Fruit fly (Drosophila melanogaster) whole organism, embryonic: ENCODE data around the gene CG10470.

Experiments used
- Adf1 ChIP-seq: fragments of 200-800 bp; sonication (Bioruptor generic); IDR thresholded peaks from 2 replicates; pipeline ENCODE4 v1.3.6; 2022; ENCODE audit warnings: missing biosample characterization, missing genetic modification characterization
- Blimp-1 ChIP-seq: fragments of 200-800 bp; sonication (Bioruptor generic); optimal IDR thresholded peaks from 3 replicates; lab custom pipeline; 2018; ENCODE audit warnings: missing biosample characterization, missing genetic modification characterization, mild to moderate bottlenecking, moderate library complexity, missing genetic modification reagents
- CG11085 ChIP-seq: fragments of 200-800 bp; sonication (Bioruptor generic); IDR thresholded peaks from 2 replicates; pipeline ENCODE4 v1.3.6; 2022; ENCODE audit warnings: missing biosample characterization, missing genetic modification characterization
- CG11504 ChIP-seq: fragments of 200-800 bp; sonication (Bioruptor generic); optimal IDR thresholded peaks from 3 replicates; lab custom pipeline; 2019; ENCODE audit warnings: missing biosample characterization, mild to moderate bottlenecking, missing genetic modification characterization, moderate library complexity
- CG12155 ChIP-seq: fragments of 200-800 bp; sonication (Bioruptor generic); optimal IDR thresholded peaks from 3 replicates; lab custom pipeline; 2016; ENCODE audit warnings: missing biosample characterization, missing genetic modification characterization
- CG12299 ChIP-seq: fragments of 200-800 bp; sonication (Bioruptor generic); optimal IDR thresholded peaks from 2 replicates; lab custom pipeline; 2018; ENCODE audit warnings: missing biosample characterization, mild to moderate bottlenecking, missing genetic modification characterization
- CG12391 ChIP-seq: fragments of 200-800 bp; sonication (Bioruptor generic); optimal IDR thresholded peaks from 3 replicates; lab custom pipeline; 2018; ENCODE audit warnings: missing biosample characterization, mild to moderate bottlenecking, missing genetic modification characterization, moderate library complexity
- CG13775 ChIP-seq: fragments of 200-800 bp; sonication (Bioruptor generic); optimal IDR thresholded peaks from 3 replicates; lab custom pipeline; 2017; ENCODE audit warnings: missing biosample characterization, mild to moderate bottlenecking, missing genetic modification characterization
- CG15601 ChIP-seq: fragments of 200-800 bp; sonication (Bioruptor generic); optimal IDR thresholded peaks from 3 replicates; lab custom pipeline; 2019; ENCODE audit warnings: missing biosample characterization, mild to moderate bottlenecking, missing genetic modification characterization, moderate library complexity
- CG17328 ChIP-seq: fragments of 200-800 bp; sonication (Bioruptor generic); IDR thresholded peaks from 2 replicates; pipeline ENCODE4 v1.3.6; 2022; ENCODE audit warnings: missing biosample characterization, missing genetic modification characterization
- CG17829 ChIP-seq: fragments of 200-800 bp; optimal IDR thresholded peaks from 2 replicates; lab custom pipeline; 2019; ENCODE audit warnings: missing biosample characterization, mild to moderate bottlenecking, missing genetic modification characterization, moderate library complexity
- CG18619 ChIP-seq: fragments of 200-800 bp; sonication (Bioruptor generic); optimal IDR thresholded peaks from 3 replicates; lab custom pipeline; 2017; ENCODE audit warnings: missing biosample characterization, mild to moderate bottlenecking, missing genetic modification characterization
- CG3847 ChIP-seq: fragments of 200-800 bp; sonication (Bioruptor generic); IDR thresholded peaks from 2 replicates; pipeline ENCODE4 v1.3.6; 2022; ENCODE audit warnings: missing biosample characterization, missing genetic modification characterization
- CG3995 ChIP-seq: fragments of 200-800 bp; sonication (Bioruptor generic); optimal IDR thresholded peaks from 3 replicates; lab custom pipeline; 2016; ENCODE audit warnings: missing biosample characterization, missing genetic modification characterization
- CG42726 ChIP-seq: fragments of 200-800 bp; sonication (Bioruptor generic); IDR thresholded peaks from 2 replicates; pipeline ENCODE4 v1.3.6; 2022; ENCODE audit warnings: missing biosample characterization, missing genetic modification characterization; ENCODE audit not compliant: partially characterized antibody
- CG6654 ChIP-seq: fragments of 200-800 bp; sonication (Bioruptor generic); optimal IDR thresholded peaks from 2 replicates; lab custom pipeline; 2017; ENCODE audit warnings: missing biosample characterization, mild to moderate bottlenecking, missing genetic modification characterization
- CG9727 ChIP-seq: fragments of 200-800 bp; sonication (Bioruptor generic); optimal IDR thresholded peaks from 3 replicates; lab custom pipeline; 2017; ENCODE audit warnings: missing biosample characterization, mild to moderate bottlenecking, missing genetic modification characterization
- Chrac-16 ChIP-seq: fragments of 200-800 bp; sonication (Bioruptor generic); optimal IDR thresholded peaks from 3 replicates; lab custom pipeline; 2016; ENCODE audit warnings: missing biosample characterization, missing genetic modification characterization
- CoRest ChIP-seq: fragments of 200-800 bp; sonication (Bioruptor generic); optimal IDR thresholded peaks from 3 replicates; lab custom pipeline; 2018; ENCODE audit warnings: missing biosample characterization, mild to moderate bottlenecking, missing genetic modification characterization, moderate library complexity
- D19A ChIP-seq: fragments of 200-800 bp; optimal IDR thresholded peaks from 3 replicates; lab custom pipeline; 2019; ENCODE audit warnings: missing biosample characterization, mild to moderate bottlenecking, missing genetic modification characterization, moderate library complexity
- Deaf1 ChIP-seq: fragments of 200-800 bp; optimal IDR thresholded peaks from 3 replicates; lab custom pipeline; 2019; ENCODE audit warnings: missing biosample characterization, mild to moderate bottlenecking, missing genetic modification characterization, moderate library complexity
- Eip74EF ChIP-seq, 2 experiments: fragments of 200-800 bp in 1 of 2; fragments of >200 bp in 1 of 2; sonication (Bioruptor generic) in 1 of 2; optimal IDR thresholded peaks; 2 replicates each; lab custom pipeline; 2017 to 2019; ENCODE audit warnings: missing biosample characterization in 2 of 2, missing genetic modification characterization in 2 of 2, mild to moderate bottlenecking in 1 of 2, moderate library complexity in 1 of 2
- Fer1 ChIP-seq: fragments of 200-800 bp; sonication (Bioruptor generic); optimal IDR thresholded peaks from 2 replicates; lab custom pipeline; 2017; ENCODE audit warnings: missing biosample characterization, mild to moderate bottlenecking, missing genetic modification characterization
- Gug ChIP-seq: fragments of 200-800 bp; sonication (Bioruptor generic); IDR thresholded peaks from 4 replicates; pipeline ENCODE4 v1.3.6; 2022; ENCODE audit warnings: missing biosample characterization, missing genetic modification characterization
- HLH3B ChIP-seq: fragments of 200-800 bp; sonication (Bioruptor generic); IDR thresholded peaks from 2 replicates; pipeline ENCODE4 v1.3.6; 2022; ENCODE audit warnings: missing biosample characterization, missing genetic modification characterization
- PHDP ChIP-seq: fragments of 200-800 bp; sonication (Bioruptor generic); optimal IDR thresholded peaks from 3 replicates; lab custom pipeline; 2018; ENCODE audit warnings: missing biosample characterization, mild to moderate bottlenecking, missing genetic modification characterization, moderate library complexity
- abd-A ChIP-seq: fragments of 200-800 bp; sonication (Bioruptor generic); optimal IDR thresholded peaks from 3 replicates; lab custom pipeline; 2019; ENCODE audit warnings: missing biosample characterization, mild to moderate bottlenecking, missing genetic modification characterization, moderate library complexity
- ato ChIP-seq: fragments of 200-800 bp; sonication (Bioruptor generic); IDR thresholded peaks from 2 replicates; pipeline ENCODE4 v1.3.6; 2022; ENCODE audit warnings: missing biosample characterization, missing genetic modification characterization; ENCODE audit not compliant: partially characterized antibody
- bbx ChIP-seq: fragments of 200-800 bp; sonication (Bioruptor generic); IDR thresholded peaks from 2 replicates; pipeline ENCODE4 v1.3.6; 2022; ENCODE audit warnings: missing biosample characterization, missing genetic modification characterization; ENCODE audit not compliant: partially characterized antibody
- bsh ChIP-seq, 2 experiments: fragments of 200-800 bp; sonication (Bioruptor generic); optimal IDR thresholded peaks; 2 replicates each; lab custom pipeline; 2017 to 2018; ENCODE audit warnings: mild to moderate bottlenecking in 2 of 2, missing biosample characterization in 2 of 2, missing genetic modification characterization in 2 of 2, moderate library complexity in 1 of 2
- cas ChIP-seq: fragments of 200-800 bp; sonication (Bioruptor generic); IDR thresholded peaks from 2 replicates; pipeline ENCODE4 v1.3.6; 2022; ENCODE audit warnings: missing biosample characterization, missing genetic modification characterization
- chinmo ChIP-seq: fragments of 200-800 bp; sonication (Bioruptor generic); IDR thresholded peaks from 4 replicates; pipeline ENCODE4 v1.3.6; 2022; ENCODE audit warnings: missing biosample characterization, missing genetic modification characterization; ENCODE audit not compliant: partially characterized antibody
- dm ChIP-seq: fragments of 200-800 bp; sonication (Bioruptor generic); optimal IDR thresholded peaks from 3 replicates; lab custom pipeline; 2016; ENCODE audit warnings: missing biosample characterization, missing genetic modification characterization
- ems ChIP-seq: fragments of 200-800 bp; sonication (Bioruptor generic); optimal IDR thresholded peaks from 3 replicates; lab custom pipeline; 2016; ENCODE audit warnings: missing biosample characterization, missing genetic modification characterization
- eve ChIP-seq, 2 experiments: fragments of >200 bp; optimal IDR thresholded peaks; 2 replicates each; lab custom pipeline; 2017; ENCODE audit warnings: missing biosample characterization in 2 of 2, missing genetic modification characterization in 2 of 2
- grau ChIP-seq: fragments of 200-800 bp; optimal IDR thresholded peaks from 3 replicates; lab custom pipeline; 2019; ENCODE audit warnings: missing biosample characterization, mild to moderate bottlenecking, missing genetic modification characterization, moderate library complexity
- ind ChIP-seq: fragments of 200-800 bp; sonication (Bioruptor generic); optimal IDR thresholded peaks from 3 replicates; lab custom pipeline; 2016; ENCODE audit warnings: missing biosample characterization, missing genetic modification characterization
- lmd ChIP-seq: fragments of 200-800 bp; sonication (Bioruptor generic); IDR thresholded peaks from 2 replicates; pipeline ENCODE4 v1.3.6; 2022; ENCODE audit warnings: missing biosample characterization, missing genetic modification characterization
- luna ChIP-seq: fragments of 200-800 bp; sonication (Bioruptor generic); optimal IDR thresholded peaks from 2 replicates; lab custom pipeline; 2016; ENCODE audit warnings: missing biosample characterization, missing genetic modification characterization
- pb ChIP-seq: fragments of 200-800 bp; sonication (Bioruptor generic); optimal IDR thresholded peaks from 3 replicates; lab custom pipeline; 2016; ENCODE audit warnings: missing biosample characterization, missing genetic modification characterization
- pros ChIP-seq: fragments of 200-800 bp; sonication (Bioruptor generic); optimal IDR thresholded peaks from 3 replicates; lab custom pipeline; 2019; ENCODE audit warnings: missing biosample characterization, mild to moderate bottlenecking, missing genetic modification characterization, moderate library complexity
- salm ChIP-seq: fragments of 200-800 bp; sonication (Bioruptor generic); optimal IDR thresholded peaks from 2 replicates; lab custom pipeline; 2018; ENCODE audit warnings: missing biosample characterization, mild to moderate bottlenecking, missing genetic modification characterization
- sens ChIP-seq: fragments of 200-800 bp; sonication (Bioruptor generic); peaks from one replicate; lab custom pipeline; 2016; ENCODE audit warnings: missing biosample characterization, missing genetic modification characterization
- seq ChIP-seq: fragments of 200-800 bp; sonication (Bioruptor generic); IDR thresholded peaks from 2 replicates; pipeline ENCODE4 v1.3.6; 2022; ENCODE audit warnings: missing biosample characterization, missing genetic modification characterization
- tgo ChIP-seq: fragments of 200-800 bp; sonication (Bioruptor generic); IDR thresholded peaks from 3 replicates; pipeline ENCODE4 v1.3.6; 2022; ENCODE audit warnings: missing biosample characterization, missing genetic modification characterization
- unpg ChIP-seq: fragments of 200-800 bp; sonication (Bioruptor generic); optimal IDR thresholded peaks from 3 replicates; lab custom pipeline; 2018; ENCODE audit warnings: missing biosample characterization, mild to moderate bottlenecking, missing genetic modification characterization, moderate library complexity
- usp ChIP-seq: fragments of >200 bp; optimal IDR thresholded peaks from 2 replicates; lab custom pipeline; 2017; ENCODE audit warnings: missing biosample characterization, missing genetic modification characterization
- zen ChIP-seq: fragments of 200-800 bp; sonication (Bioruptor generic); optimal IDR thresholded peaks from 3 replicates; lab custom pipeline; 2018; ENCODE audit warnings: missing biosample characterization, mild to moderate bottlenecking, missing genetic modification characterization, moderate library complexity

CG10470 gene

DNA sequence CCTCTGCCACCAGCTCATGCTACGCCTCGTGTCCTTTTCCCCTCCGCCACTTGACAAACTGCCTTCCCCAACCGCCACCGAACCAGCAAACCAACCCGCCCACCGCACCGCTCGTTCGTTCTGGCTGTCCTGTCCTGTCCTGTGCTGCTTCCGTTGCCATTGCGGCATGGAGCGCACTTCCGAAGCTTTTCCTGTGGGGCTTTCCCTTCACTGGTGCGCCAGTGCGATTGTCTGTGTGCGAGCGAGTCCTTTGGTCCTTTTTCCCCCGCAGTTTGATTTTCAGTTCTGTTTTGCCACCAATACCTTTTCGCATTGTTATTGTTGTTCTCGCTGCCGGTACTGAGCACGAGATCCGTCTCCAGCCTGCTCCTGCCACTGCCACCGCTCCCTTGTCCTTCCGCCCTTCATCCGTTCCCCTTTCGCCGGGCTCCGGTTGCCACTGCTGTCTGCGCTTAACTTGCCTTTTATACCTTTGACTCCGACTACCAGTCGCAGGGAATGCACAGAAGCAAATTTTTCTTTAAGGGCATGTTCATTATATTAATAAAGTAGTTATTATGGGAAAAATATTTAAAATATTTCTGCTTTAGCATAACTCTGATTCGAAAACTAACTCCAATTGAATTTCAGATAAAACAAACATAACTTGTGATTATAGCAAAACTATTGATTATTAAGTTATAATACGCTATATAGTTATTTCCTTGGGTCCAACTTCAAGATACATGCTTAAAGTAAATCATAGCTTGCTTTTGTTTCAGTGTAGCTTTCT lies 24.7 kb upstream of the CG10470 start (continued):
- TF ChIP-seq abd-A (tag; lab: Kevin White, UChicago) (peak; percentile 90), sens (GFP tag; lab: Kevin White, UChicago) (peak; percentile 88), CG15601 (peak; percentile 72), PHDP (peak; percentile 79), unpg (peak; percentile 66), eve (GFP tag; optimal IDR thresholded peaks at IDR 0.05; lab: Kevin White, UChicago) (no peak), CG9727 (peak; percentile 70), usp (no peak), ems (GFP tag; lab: Kevin White, UChicago) (no peak), salm (tag; lab: Kevin White, UChicago) (no peak), CG12155 (GFP tag; lab: Kevin White, UChicago) (peak; percentile 32), CoRest (tag; lab: Kevin White, UChicago) (peak; percentile 86), tgo (GFP tag; lab: Robert Waterston, UW) (peak; percentile 48; the same call in 2 of the 3 replicates), CG3995 (no peak), CG18619 (peak; percentile 70), CG42726 (no peak), CG17829 (tag; lab: Kevin White, UChicago) (peak; percentile 56), pb (GFP tag; lab: Kevin White, UChicago) (no peak), CG12299 (peak; percentile 63), HLH3B (0 out of 2 replicates have a peak, but pooled peaks have one; percentile 46), CG11085 (GFP tag; lab: Robert Waterston, UW) (no peak), CG6654 (GFP tag; lab: Kevin White, UChicago) (peak; percentile 23), Eip74EF (GFP tag; optimal IDR thresholded peaks at IDR 0.05; lab: Kevin White, UChicago) (peak in 1 of 2 experiments; percentile 66), CG11504 (tag; lab: Kevin White, UChicago) (peak; percentile 89), CG17328 (no peak; the same call in 1 of the 2 replicates), pros (GFP tag; lab: Kevin White, UChicago) (no peak), chinmo (GFP tag; lab: Robert Waterston, UW) (0 out of 4 replicates have a peak, but pooled peaks have one; percentile 38), bsh (GFP tag; optimal IDR thresholded peaks at IDR 0.05; lab: Kevin White, UChicago) (peak in 1 of 2 experiments; percentile 64), CG13775 (GFP tag; lab: Kevin White, UChicago) (peak; percentile 57), seq (GFP tag; lab: Robert Waterston, UW) (peak; percentile 55; the same call in 1 of the 2 replicates), Gug (GFP tag; lab: Robert Waterston, UW) (0 out of 4 replicates have a peak, but pooled peaks have one; percentile 25), bbx (no peak), Fer1 (GFP tag; lab: Kevin White, UChicago) (peak; percentile 89), ind (GFP tag; lab: Kevin White, UChicago) (peak; percentile 58), Chrac-16 (peak; percentile 22), grau (peak; percentile 84), D19A (tag; lab: Kevin White, UChicago) (peak; percentile 83), CG3847 (0 out of 2 replicates have a peak, but pooled peaks have one; percentile 9), CG12391 (tag; lab: Kevin White, UChicago) (peak; percentile 72), dm (GFP tag; lab: Kevin White, UChicago) (no peak), ato (no peak), Blimp-1 (GFP tag; lab: Kevin White, UChicago) (peak; percentile 60), zen (tag; lab: Kevin White, UChicago) (no peak), cas (GFP tag; lab: Robert Waterston, UW) (no peak), Adf1 (peak; percentile 53; the same call in 1 of the 2 replicates), lmd (GFP tag; lab: Robert Waterston, UW) (peak; percentile 55), Deaf1 (tag; lab: Kevin White, UChicago) (peak; percentile 54), luna (GFP tag; lab: Kevin White, UChicago) (no peak)
